Worm (Caenorhabditis elegans) whole organism, midembryonic: ENCODE results near the gene T28A11.17.

Source experiments
- T22C8.4 ChIP-seq: fragments of 200-800 bp; sonication (Bioruptor generic); IDR thresholded peaks from 2 replicates; pipeline ENCODE4 v1.3.6; 2022; ENCODE audit warnings: missing genetic modification characterization, missing compliant biosample characterization
- klf-2 ChIP-seq: fragments of 200-800 bp; sonication (Bioruptor generic); conservative IDR thresholded peaks from 2 replicates; pipeline ENCODE4 v1.3.6; 2022; ENCODE audit warnings: missing genetic modification reagents, missing genetic modification characterization, missing compliant biosample characterization
- tab-1 ChIP-seq: fragments of 200-800 bp; sonication (Bioruptor generic); IDR thresholded peaks from 2 replicates; pipeline ENCODE4 v1.3.6; 2022; ENCODE audit warnings: missing genetic modification characterization, missing compliant biosample characterization
- ztf-23 ChIP-seq: fragments of 200-800 bp; sonication (Bioruptor generic); IDR thresholded peaks from 2 replicates; pipeline ENCODE4 v1.3.6; 2022; ENCODE audit warnings: missing genetic modification reagents, missing genetic modification characterization, missing compliant biosample characterization
- ztf-29 ChIP-seq: fragments of 200-800 bp; sonication (Bioruptor generic); IDR thresholded peaks from 2 replicates; pipeline ENCODE4 v1.3.6; 2022; ENCODE audit warnings: missing genetic modification reagents, missing genetic modification characterization, missing compliant biosample characterization

ce11 chrV:3267950-3268349 is 1.9 kb upstream of the T28A11.17 start, which contains the start of gene T28A11.18:
- no peak for TF ChIP-seq ztf-23 (GFP tag; lab: Robert Waterston, UW)
- no peak for TF ChIP-seq T22C8.4
- no peak for TF ChIP-seq ztf-29 (GFP tag; lab: Robert Waterston, UW)
- no peak for TF ChIP-seq klf-2
- TF ChIP-seq tab-1: no peak
